Worm (Caenorhabditis elegans) whole organism, L1 larva: ENCODE data around the gene F09C8.1.

Source experiments
- ama-1 ChIP-seq: fragments of 150-350 bp; optimal IDR thresholded peaks from 2 replicates; lab custom pipeline; 2014
- dpl-1 ChIP-seq, 3 experiments: fragments of 150-350 bp in 2 of 3; sonication (generic microtip) in 1 of 3; optimal IDR thresholded peaks; 2 replicates each; lab custom pipeline; 2014 to 2017; ENCODE audit warnings: missing biosample characterization in 3 of 3, missing genetic modification characterization in 3 of 3, missing genetic modification reagents in 3 of 3
- pag-3 ChIP-seq: sonication (generic microtip); optimal IDR thresholded peaks from 2 replicates; lab custom pipeline; 2017; ENCODE audit warnings: missing genetic modification characterization, mild to moderate bottlenecking, missing compliant biosample characterization, antibody characterized with exemption, borderline replicate concordance; ENCODE audit not compliant: insufficient read depth

ce11 chrX:16208667-16209066, 45.3 kb upstream of the F09C8.1 start:
- no peak for TF ChIP-seq ama-1
- no peak for TF ChIP-seq dpl-1 (GFP tag; optimal IDR thresholded peaks at IDR 0.05; lab: Kevin White, UChicago)
- TF ChIP-seq pag-3 = no peak
